Fruit fly (Drosophila melanogaster) whole organism, adult: ENCODE results near the gene z.

Experiments used
- CG11617 ChIP-seq: fragments of 200-800 bp; sonication (Bioruptor generic); optimal IDR thresholded peaks from 2 replicates; lab custom pipeline; 2017; ENCODE audit warnings: mild to moderate bottlenecking, missing biosample characterization, missing genetic modification reagents, missing genetic modification characterization
- CG12768 ChIP-seq: fragments of 200-800 bp; sonication (Bioruptor generic); optimal IDR thresholded peaks from 2 replicates; lab custom pipeline; 2017; ENCODE audit warnings: missing biosample characterization, missing genetic modification characterization, mild to moderate bottlenecking, moderate library complexity, missing genetic modification reagents
- CG14711 ChIP-seq: fragments of 200-800 bp; sonication (Bioruptor generic); optimal IDR thresholded peaks from 2 replicates; lab custom pipeline; 2018; ENCODE audit warnings: missing biosample characterization, mild to moderate bottlenecking, missing genetic modification characterization, moderate library complexity
- CG1620 ChIP-seq: fragments of 200-800 bp; sonication (Bioruptor generic); optimal IDR thresholded peaks from 2 replicates; lab custom pipeline; 2016; ENCODE audit warnings: missing biosample characterization, missing genetic modification characterization
- CG33017 ChIP-seq: fragments of 200-800 bp; sonication (Bioruptor generic); optimal IDR thresholded peaks from 2 replicates; lab custom pipeline; 2018; ENCODE audit warnings: missing biosample characterization, mild to moderate bottlenecking, missing genetic modification characterization, moderate library complexity
- CG5204 ChIP-seq: fragments of 200-800 bp; sonication (Bioruptor generic); optimal IDR thresholded peaks from 2 replicates; lab custom pipeline; 2016; ENCODE audit warnings: missing biosample characterization, missing genetic modification characterization
- CG7045 ChIP-seq: fragments of 200-800 bp; sonication (Bioruptor generic); optimal IDR thresholded peaks from 2 replicates; lab custom pipeline; 2017; ENCODE audit warnings: missing biosample characterization, mild to moderate bottlenecking, missing genetic modification characterization
- CG7101 ChIP-seq: fragments of 200-800 bp; sonication (Bioruptor generic); optimal IDR thresholded peaks from 2 replicates; lab custom pipeline; 2018; ENCODE audit warnings: missing biosample characterization, mild to moderate bottlenecking, missing genetic modification characterization, moderate library complexity
- Clk ChIP-seq: fragments of 200-800 bp; sonication (Bioruptor generic); optimal IDR thresholded peaks from 2 replicates; lab custom pipeline; 2017; ENCODE audit warnings: missing biosample characterization, missing genetic modification characterization
- Crg-1 ChIP-seq: fragments of 200-800 bp; sonication (Bioruptor generic); optimal IDR thresholded peaks from 2 replicates; lab custom pipeline; 2016; ENCODE audit warnings: missing biosample characterization, missing genetic modification characterization
- Hr96 ChIP-seq: fragments of 200-800 bp; sonication (Bioruptor generic); optimal IDR thresholded peaks from 2 replicates; lab custom pipeline; 2016; ENCODE audit warnings: missing biosample characterization, missing genetic modification characterization
- Mnt ChIP-seq: fragments of 200-800 bp; sonication (Bioruptor generic); optimal IDR thresholded peaks from 2 replicates; lab custom pipeline; 2016; ENCODE audit warnings: missing biosample characterization, mild to moderate bottlenecking, missing genetic modification characterization
- bab1 ChIP-seq: fragments of 200-800 bp; sonication (Bioruptor generic); optimal IDR thresholded peaks from 3 replicates; lab custom pipeline; 2019; ENCODE audit warnings: missing biosample characterization, mild to moderate bottlenecking, missing genetic modification characterization, moderate library complexity
- cic ChIP-seq: fragments of 200-800 bp; sonication (Bioruptor generic); optimal IDR thresholded peaks from 2 replicates; lab custom pipeline; 2017; ENCODE audit warnings: missing biosample characterization, mild to moderate bottlenecking, missing genetic modification characterization, moderate library complexity
- cnc ChIP-seq, 2 experiments: fragments of >200 bp; optimal IDR thresholded peaks; 2 replicates each; lab custom pipeline; 2017
- kay ChIP-seq: fragments of 200-800 bp; sonication (Bioruptor generic); peaks from one replicate; lab custom pipeline; 2016; ENCODE audit warnings: missing biosample characterization, missing genetic modification characterization, borderline replicate concordance
- ovo ChIP-seq: fragments of 200-800 bp; sonication (Bioruptor generic); optimal IDR thresholded peaks from 2 replicates; lab custom pipeline; 2016; ENCODE audit warnings: missing biosample characterization, missing genetic modification characterization
- pad ChIP-seq: fragments of 200-800 bp; sonication (Bioruptor generic); optimal IDR thresholded peaks from 3 replicates; lab custom pipeline; 2017; ENCODE audit warnings: missing biosample characterization, missing genetic modification characterization, mild to moderate bottlenecking, moderate library complexity, missing genetic modification reagents
- tj ChIP-seq: fragments of 200-800 bp; sonication (Bioruptor generic); optimal IDR thresholded peaks from 3 replicates; lab custom pipeline; 2017; ENCODE audit warnings: missing biosample characterization, mild to moderate bottlenecking, missing genetic modification characterization, moderate library complexity
- toe ChIP-seq: fragments of 200-800 bp; sonication (Bioruptor generic); optimal IDR thresholded peaks from 2 replicates; lab custom pipeline; 2016; ENCODE audit warnings: missing biosample characterization, missing genetic modification characterization

z gene

DNA sequence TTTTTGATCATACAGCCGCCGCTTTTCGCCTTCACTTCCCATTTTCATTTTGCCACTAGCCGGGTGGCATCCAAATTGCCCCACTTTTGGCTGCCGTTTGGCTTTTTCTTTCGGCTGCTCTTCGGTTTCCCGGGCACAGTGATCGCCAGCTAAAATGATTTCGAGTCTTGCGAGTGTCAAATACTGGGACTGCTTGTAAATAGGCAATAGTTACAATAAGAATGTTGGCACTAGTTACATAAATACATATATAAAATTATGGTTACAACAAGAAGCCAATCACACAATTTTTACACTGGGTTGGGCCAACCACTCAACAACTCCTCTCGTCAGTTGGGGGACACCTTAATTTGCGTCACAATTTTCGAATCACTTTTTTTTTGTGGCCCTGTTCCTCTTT, 12.3 kb downstream of the z start:
- TF ChIP-seq CG14711 (tag; lab: Kevin White, UChicago) (no peak), bab1 (GFP tag; lab: Kevin White, UChicago) (no peak), CG7101 (tag; lab: Kevin White, UChicago) (no peak), CG33017 (tag; lab: Kevin White, UChicago) (no peak), ovo (no peak), cnc (optimal IDR thresholded peaks at IDR 0.05; lab: Kevin White, UChicago) (no peak), CG12768 (no peak), tj (GFP tag; lab: Kevin White, UChicago) (no peak), Crg-1 (no peak), kay (GFP tag; lab: Kevin White, UChicago) (no peak), CG1620 (GFP tag; lab: Kevin White, UChicago) (no peak), CG11617 (GFP tag; lab: Kevin White, UChicago) (no peak), cic (GFP tag; lab: Kevin White, UChicago) (no peak), toe (GFP tag; lab: Kevin White, UChicago) (no peak), CG5204 (GFP tag; lab: Kevin White, UChicago) (no peak), Clk (no peak), Hr96 (GFP tag; lab: Kevin White, UChicago) (no peak), Mnt (GFP tag; lab: Kevin White, UChicago) (no peak)

DNA sequence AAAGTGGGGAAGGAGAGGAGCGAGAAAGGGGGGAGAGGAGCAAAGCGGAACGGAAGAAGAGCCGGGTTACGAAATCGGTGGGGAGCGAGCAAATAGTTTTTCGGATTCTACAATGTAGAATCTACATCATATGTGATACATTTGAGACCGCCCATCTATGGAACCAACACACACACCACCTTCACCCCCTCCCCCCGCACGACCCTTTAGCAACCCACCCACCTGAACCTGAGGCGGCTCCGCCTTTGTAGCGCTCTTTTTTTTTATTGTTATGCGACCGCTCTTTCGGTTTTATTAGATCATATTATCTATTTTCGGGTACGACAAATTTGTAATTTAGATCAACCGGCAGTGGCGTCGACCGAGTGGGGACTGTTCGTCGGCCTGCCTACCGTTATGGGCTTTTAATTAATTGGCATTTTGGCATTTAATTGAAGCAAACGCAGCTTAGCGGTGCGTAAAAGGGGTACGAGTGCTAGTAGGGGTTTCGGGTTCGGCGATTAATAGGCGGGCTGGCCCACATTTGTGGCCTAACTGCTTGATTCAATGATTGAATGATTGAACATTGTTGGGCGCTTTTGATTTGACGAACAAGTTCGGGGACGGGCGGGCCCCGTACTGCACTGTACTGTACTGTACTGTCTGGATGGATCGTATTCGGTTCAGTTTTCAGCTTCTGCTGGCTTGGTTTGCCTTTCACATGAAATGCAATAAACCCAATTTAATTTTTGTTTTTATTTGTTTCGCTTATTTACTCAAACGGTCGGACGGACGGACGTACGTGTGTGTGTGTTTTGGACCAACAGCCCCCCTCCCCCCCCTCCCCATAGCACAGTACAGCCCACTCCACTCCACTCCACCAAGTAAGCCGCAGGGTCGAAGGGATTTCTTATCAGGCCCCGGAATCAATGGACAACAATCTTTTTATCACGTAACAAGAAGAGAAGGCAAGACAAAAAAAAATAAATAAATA, 14.1 kb downstream of the z start:
- TF ChIP-seq Clk (no peak), ovo (no peak)

DNA sequence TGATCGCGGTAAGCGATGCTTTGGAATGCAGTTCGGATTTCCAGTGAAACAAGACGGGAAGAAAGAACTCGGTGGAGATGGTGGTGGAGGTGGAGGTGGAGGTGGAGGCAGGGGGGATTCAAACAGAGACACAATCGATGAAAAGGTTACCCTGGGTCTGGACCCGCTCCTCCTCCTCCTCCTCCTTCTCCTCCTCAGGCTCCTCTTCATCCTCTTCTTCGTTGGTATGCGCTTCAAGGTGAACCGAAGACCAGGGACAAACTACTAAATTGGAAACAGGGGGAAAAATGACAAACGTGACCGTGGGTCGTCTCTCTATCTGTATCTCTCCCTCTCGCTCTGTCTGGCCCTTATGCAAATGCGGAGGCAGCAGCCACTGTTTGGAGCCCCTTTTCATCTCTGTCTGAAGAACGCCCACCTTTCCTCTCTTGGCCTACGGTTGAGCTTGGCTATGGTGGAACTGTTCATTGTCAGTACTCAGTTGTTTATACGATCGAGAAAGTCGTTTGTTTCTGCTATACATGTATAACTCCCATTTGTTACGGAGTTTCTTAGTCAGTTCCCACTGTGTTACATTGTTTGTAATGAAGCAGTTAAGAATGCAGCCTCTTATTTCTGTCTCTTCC, 15.5 kb downstream of the z start:
- no peak for TF ChIP-seq CG7045
- no peak for TF ChIP-seq bab1 (GFP tag; lab: Kevin White, UChicago)
- no peak for TF ChIP-seq Clk
- no peak for TF ChIP-seq Crg-1
- TF ChIP-seq cnc (optimal IDR thresholded peaks at IDR 0.05; lab: Kevin White, UChicago), result no peak
- no peak for TF ChIP-seq CG12768
- no peak for TF ChIP-seq cic (GFP tag; lab: Kevin White, UChicago)
- TF ChIP-seq ovo, result no peak
- no peak for TF ChIP-seq kay (GFP tag; lab: Kevin White, UChicago)
- TF ChIP-seq CG14711 (tag; lab: Kevin White, UChicago), result no peak
- TF ChIP-seq CG5204 (GFP tag; lab: Kevin White, UChicago), result no peak
- TF ChIP-seq Hr96 (GFP tag; lab: Kevin White, UChicago), result no peak
- TF ChIP-seq pad, result no peak

DNA sequence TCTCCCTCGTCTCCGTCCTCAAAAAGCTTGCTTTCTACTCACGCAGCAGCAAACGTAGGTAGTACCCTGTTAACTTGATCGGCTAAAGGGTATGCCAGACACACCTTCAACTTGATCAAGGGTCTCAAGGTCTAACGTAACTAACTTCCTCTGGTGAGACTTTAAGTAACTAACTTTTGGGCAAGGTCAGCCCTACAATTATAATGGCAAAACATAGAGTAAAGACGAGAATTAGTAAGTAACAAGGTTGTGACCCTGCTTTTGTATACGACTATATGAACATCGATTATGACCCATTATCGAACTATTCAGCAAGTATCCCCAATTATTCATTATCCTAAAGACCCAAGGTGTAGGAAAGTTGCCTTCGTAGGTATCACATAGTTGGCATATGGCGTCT, 16.6 kb downstream of the z start:
- TF ChIP-seq bab1 (GFP tag; lab: Kevin White, UChicago) (no peak), CG7045 (no peak), cnc (optimal IDR thresholded peaks at IDR 0.05; lab: Kevin White, UChicago) (no peak), tj (GFP tag; lab: Kevin White, UChicago) (no peak), CG5204 (GFP tag; lab: Kevin White, UChicago) (no peak), kay (GFP tag; lab: Kevin White, UChicago) (no peak), pad (no peak)

DNA sequence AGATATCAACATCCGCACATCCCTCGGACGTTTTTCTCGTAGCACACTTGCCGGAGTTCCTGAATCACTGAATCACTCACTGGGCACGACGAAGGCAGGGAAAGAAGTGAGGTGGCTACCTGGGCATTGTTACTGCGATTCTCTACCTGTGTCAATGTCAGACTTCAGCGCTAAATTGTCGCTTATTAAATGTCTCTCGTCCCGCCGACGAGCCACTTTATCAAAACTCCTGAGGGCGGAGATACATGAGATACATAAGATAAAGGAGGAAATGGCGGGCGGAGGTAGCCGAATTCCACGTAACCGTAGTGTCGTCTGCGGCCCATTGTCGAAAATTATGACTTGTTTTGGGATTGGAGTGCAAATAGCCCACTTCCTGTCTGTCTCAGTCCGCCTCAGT, 18.1 kb downstream of the z start:
- TF ChIP-seq CG1620 (GFP tag; lab: Kevin White, UChicago) (no peak), pad (no peak), CG14711 (tag; lab: Kevin White, UChicago) (no peak), cic (GFP tag; lab: Kevin White, UChicago) (no peak), bab1 (GFP tag; lab: Kevin White, UChicago) (no peak), CG11617 (GFP tag; lab: Kevin White, UChicago) (no peak), CG33017 (tag; lab: Kevin White, UChicago) (no peak), ovo (no peak), Mnt (GFP tag; lab: Kevin White, UChicago) (no peak), tj (GFP tag; lab: Kevin White, UChicago) (no peak), CG7045 (no peak), CG5204 (GFP tag; lab: Kevin White, UChicago) (no peak), Hr96 (GFP tag; lab: Kevin White, UChicago) (no peak), CG12768 (no peak), toe (GFP tag; lab: Kevin White, UChicago) (no peak), kay (GFP tag; lab: Kevin White, UChicago) (no peak), Clk (no peak), cnc (optimal IDR thresholded peaks at IDR 0.05; lab: Kevin White, UChicago) (no peak), Crg-1 (no peak)

DNA sequence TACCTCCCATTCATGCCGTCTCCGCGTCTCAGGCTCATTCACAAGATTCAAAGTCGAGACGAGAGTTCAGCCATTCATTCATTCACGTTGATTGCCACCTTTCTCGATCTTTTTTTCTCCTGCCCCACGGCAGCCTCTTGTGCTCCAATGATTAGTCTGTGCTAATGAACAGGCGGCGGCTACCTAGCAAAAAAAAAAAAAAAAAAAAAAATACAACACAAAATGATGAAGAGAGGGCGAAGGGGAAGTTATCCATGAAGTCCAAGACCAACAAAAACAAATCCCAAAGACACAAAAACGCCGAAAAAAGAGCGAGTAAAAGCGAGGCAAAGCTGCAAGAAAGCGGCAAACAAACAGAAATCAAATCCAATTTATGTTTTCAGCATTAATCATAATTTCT, 19.4 kb downstream of the z start:
- TF ChIP-seq toe (GFP tag; lab: Kevin White, UChicago), result no peak
- no peak for TF ChIP-seq tj (GFP tag; lab: Kevin White, UChicago)
